Worm (Caenorhabditis elegans) whole organism, L3 larva: ENCODE measurements around the gene lys-4.
A peak's percentile ranks its signal among the peaks of the same experiment; 100 is the strongest.

Source experiments
- ZK546.5 ChIP-seq: sonication (generic microtip); optimal IDR thresholded peaks from 2 replicates; lab custom pipeline; 2017; ENCODE audit warnings: missing biosample characterization, missing genetic modification characterization
- aly-2 ChIP-seq: fragments of 150-350 bp; optimal IDR thresholded peaks from 2 replicates; lab custom pipeline; 2014; ENCODE audit warnings: missing biosample characterization, missing genetic modification characterization
- ama-1 ChIP-seq: fragments of 150-350 bp; optimal IDR thresholded peaks from 2 replicates; lab custom pipeline; 2018
- ceh-16 ChIP-seq: sonication (generic microtip); optimal IDR thresholded peaks from 2 replicates; lab custom pipeline; 2017; ENCODE audit warnings: missing biosample characterization, missing genetic modification characterization
- ceh-28 ChIP-seq: fragments of 150-350 bp; optimal IDR thresholded peaks from 2 replicates; lab custom pipeline; 2014; ENCODE audit warnings: missing biosample characterization, missing genetic modification reagents, missing genetic modification characterization
- ceh-9 ChIP-seq: sonication (generic microtip); optimal IDR thresholded peaks from 2 replicates; lab custom pipeline; 2018; ENCODE audit warnings: missing biosample characterization, missing genetic modification characterization
- egl-27 ChIP-seq: sonication (generic microtip); optimal IDR thresholded peaks from 4 replicates; lab custom pipeline; 2017; ENCODE audit warnings: missing biosample characterization, missing genetic modification reagents, missing genetic modification characterization
- egl-5 ChIP-seq: fragments of 150-350 bp; optimal IDR thresholded peaks from 2 replicates; lab custom pipeline; 2017; ENCODE audit warnings: missing biosample characterization, missing genetic modification reagents, missing genetic modification characterization, inconsistent platforms
- elt-1 ChIP-seq: fragments of 150-350 bp; optimal IDR thresholded peaks from 2 replicates; lab custom pipeline; 2014; ENCODE audit warnings: missing biosample characterization, missing genetic modification characterization
- elt-2 ChIP-seq: sonication (generic microtip); optimal IDR thresholded peaks from 2 replicates; lab custom pipeline; 2016; ENCODE audit warnings: missing genetic modification reagents, mild to moderate bottlenecking, missing genetic modification characterization, missing compliant biosample characterization
- elt-3 ChIP-seq, 3 experiments: fragments of 150-350 bp in 1 of 3; sonication (generic microtip) in 2 of 3; optimal IDR thresholded peaks; 2 replicates in 2 of 3; 4 replicates in 1 of 3; lab custom pipeline; 2014 to 2017; ENCODE audit warnings: missing biosample characterization in 3 of 3, missing genetic modification characterization in 3 of 3
- eor-1 ChIP-seq, 2 experiments: fragments of 150-350 bp; optimal IDR thresholded peaks; 2 replicates each; lab custom pipeline; 2014 to 2018; ENCODE audit warnings: missing biosample characterization in 2 of 2, missing genetic modification characterization in 2 of 2
- fkh-10 ChIP-seq: sonication (generic microtip); optimal IDR thresholded peaks from 2 replicates; lab custom pipeline; 2017; ENCODE audit warnings: missing biosample characterization, missing genetic modification reagents, missing genetic modification characterization
- fkh-2 ChIP-seq: fragments of 150-350 bp; optimal IDR thresholded peaks from 2 replicates; lab custom pipeline; 2014; ENCODE audit warnings: missing biosample characterization, missing genetic modification reagents, missing genetic modification characterization
- fos-1 ChIP-seq: fragments of 150-350 bp; optimal IDR thresholded peaks from 2 replicates; lab custom pipeline; 2014; ENCODE audit warnings: missing biosample characterization, missing genetic modification characterization
- hmg-11 ChIP-seq: sonication (generic microtip); optimal IDR thresholded peaks from 2 replicates; lab custom pipeline; 2016; ENCODE audit warnings: missing genetic modification characterization, missing compliant biosample characterization
- jun-1 ChIP-seq: fragments of 150-350 bp; optimal IDR thresholded peaks from 2 replicates; lab custom pipeline; 2014; ENCODE audit warnings: missing biosample characterization, missing genetic modification reagents, missing genetic modification characterization
- lin-15B ChIP-seq: fragments of 150-350 bp; optimal IDR thresholded peaks from 2 replicates; lab custom pipeline; 2014; ENCODE audit warnings: missing biosample characterization, missing genetic modification characterization
- lin-39 ChIP-seq: fragments of 150-350 bp; optimal IDR thresholded peaks from 2 replicates; lab custom pipeline; 2018; ENCODE audit warnings: missing biosample characterization, missing genetic modification reagents, missing genetic modification characterization
- lsy-12 ChIP-seq: sonication (generic microtip); optimal IDR thresholded peaks from 2 replicates; lab custom pipeline; 2016; ENCODE audit warnings: mild to moderate bottlenecking, missing genetic modification characterization, missing compliant biosample characterization
- mdl-1 ChIP-seq: fragments of 150-350 bp; optimal IDR thresholded peaks from 2 replicates; lab custom pipeline; 2014; ENCODE audit warnings: missing biosample characterization, missing genetic modification characterization
- mml-1 ChIP-seq: fragments of 150-350 bp; sonication (generic microtip); optimal IDR thresholded peaks from 3 replicates; lab custom pipeline; 2014; ENCODE audit warnings: missing biosample characterization, missing genetic modification characterization
- nfya-1 ChIP-seq: sonication (generic microtip); optimal IDR thresholded peaks from 2 replicates; lab custom pipeline; 2017; ENCODE audit warnings: missing genetic modification characterization, mild to moderate bottlenecking, missing compliant biosample characterization, antibody characterized with exemption, moderate library complexity; ENCODE audit not compliant: insufficient read depth
- nhr-11 ChIP-seq: fragments of 150-350 bp; optimal IDR thresholded peaks from 2 replicates; lab custom pipeline; 2014; ENCODE audit warnings: missing biosample characterization, missing genetic modification characterization
- nhr-12 ChIP-seq: fragments of 150-350 bp; optimal IDR thresholded peaks from 2 replicates; lab custom pipeline; 2014; ENCODE audit warnings: missing biosample characterization, missing genetic modification characterization
- nhr-23 ChIP-seq: fragments of 150-350 bp; optimal IDR thresholded peaks from 2 replicates; lab custom pipeline; 2014; ENCODE audit warnings: missing biosample characterization, missing genetic modification reagents, missing genetic modification characterization
- nhr-25 ChIP-seq: sonication (generic microtip); optimal IDR thresholded peaks from 2 replicates; lab custom pipeline; 2017; ENCODE audit warnings: missing biosample characterization, missing genetic modification characterization
- nhr-28 ChIP-seq: fragments of 150-350 bp; optimal IDR thresholded peaks from 2 replicates; lab custom pipeline; 2014; ENCODE audit warnings: missing biosample characterization, missing genetic modification characterization
- nhr-43 ChIP-seq: sonication (generic microtip); optimal IDR thresholded peaks from 2 replicates; lab custom pipeline; 2016; ENCODE audit warnings: mild to moderate bottlenecking, missing genetic modification characterization, missing compliant biosample characterization; ENCODE audit not compliant: poor library complexity, severe bottlenecking
- nhr-67 ChIP-seq: fragments of 150-350 bp; optimal IDR thresholded peaks from 2 replicates; lab custom pipeline; 2014; ENCODE audit warnings: missing biosample characterization, missing genetic modification characterization
- nhr-76 ChIP-seq: fragments of 150-350 bp; sonication (generic microtip); optimal IDR thresholded peaks from 5 replicates; lab custom pipeline; 2014; ENCODE audit warnings: missing biosample characterization, missing genetic modification characterization
- nhr-77 ChIP-seq: fragments of 150-350 bp; optimal IDR thresholded peaks from 2 replicates; lab custom pipeline; 2014; ENCODE audit warnings: missing biosample characterization, missing genetic modification characterization
- pha-4 ChIP-seq: fragments of 150-350 bp; optimal IDR thresholded peaks from 2 replicates; lab custom pipeline; 2014; ENCODE audit warnings: missing biosample characterization, missing genetic modification reagents, missing genetic modification characterization
- pqm-1 ChIP-seq: fragments of 150-350 bp; optimal IDR thresholded peaks from 2 replicates; lab custom pipeline; 2017; ENCODE audit warnings: missing biosample characterization, missing genetic modification characterization, inconsistent platforms
- sea-2 ChIP-seq: fragments of 150-350 bp; sonication (generic microtip); optimal IDR thresholded peaks from 4 replicates; lab custom pipeline; 2014; ENCODE audit warnings: missing biosample characterization, missing genetic modification reagents, missing genetic modification characterization
- snpc-4 ChIP-seq: fragments of 150-350 bp; optimal IDR thresholded peaks from 2 replicates; lab custom pipeline; 2014; ENCODE audit warnings: missing biosample characterization, missing genetic modification characterization
- tbx-2 ChIP-seq: sonication (generic microtip); optimal IDR thresholded peaks from 2 replicates; lab custom pipeline; 2016; ENCODE audit warnings: mild to moderate bottlenecking, missing genetic modification characterization, missing compliant biosample characterization
- unc-62 ChIP-seq: fragments of 150-350 bp; sonication (generic microtip); optimal IDR thresholded peaks from 4 replicates; lab custom pipeline; 2014; ENCODE audit warnings: missing biosample characterization, missing genetic modification reagents, missing genetic modification characterization
- zag-1 ChIP-seq: fragments of 150-350 bp; optimal IDR thresholded peaks from 2 replicates; lab custom pipeline; 2014; ENCODE audit warnings: missing biosample characterization, missing genetic modification characterization
- ztf-11 ChIP-seq: fragments of 150-350 bp; optimal IDR thresholded peaks from 2 replicates; lab custom pipeline; 2014; ENCODE audit warnings: missing biosample characterization, missing genetic modification characterization
- ztf-4 ChIP-seq: fragments of 150-350 bp; optimal IDR thresholded peaks from 2 replicates; lab custom pipeline; 2014; ENCODE audit warnings: missing biosample characterization, missing genetic modification characterization

Gene lys-4

DNA sequence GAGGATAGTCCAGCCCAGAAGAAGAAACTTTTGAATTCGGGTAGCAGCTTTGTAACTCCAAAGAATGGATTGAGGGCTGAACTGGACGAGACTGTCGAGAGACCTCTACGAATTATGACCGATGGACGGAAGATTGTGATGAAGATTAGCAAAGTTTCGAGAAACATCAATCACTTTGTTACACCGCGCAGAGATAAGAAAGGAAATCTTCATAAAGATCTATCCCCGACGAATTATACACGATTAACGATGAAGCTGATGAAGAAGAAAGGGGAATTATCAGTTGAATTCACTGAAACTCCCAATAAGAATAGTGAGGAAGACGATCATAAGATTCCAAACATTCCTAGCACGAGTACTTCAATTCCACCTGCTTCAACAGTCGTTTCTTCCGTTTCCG, 23.3 kb downstream of the lys-4 start:
- TF ChIP-seq ceh-16 (tag; lab: Kevin White, UChicago) (no peak), pqm-1 (tag; lab: Kevin White, UChicago) (no peak), fos-1 (no peak), elt-1 (tag; lab: Kevin White, UChicago) (peak; percentile 89), lin-39 (tag; lab: Kevin White, UChicago) (no peak), ZK546.5 (no peak), ztf-4 (tag; lab: Kevin White, UChicago) (no peak)

DNA sequence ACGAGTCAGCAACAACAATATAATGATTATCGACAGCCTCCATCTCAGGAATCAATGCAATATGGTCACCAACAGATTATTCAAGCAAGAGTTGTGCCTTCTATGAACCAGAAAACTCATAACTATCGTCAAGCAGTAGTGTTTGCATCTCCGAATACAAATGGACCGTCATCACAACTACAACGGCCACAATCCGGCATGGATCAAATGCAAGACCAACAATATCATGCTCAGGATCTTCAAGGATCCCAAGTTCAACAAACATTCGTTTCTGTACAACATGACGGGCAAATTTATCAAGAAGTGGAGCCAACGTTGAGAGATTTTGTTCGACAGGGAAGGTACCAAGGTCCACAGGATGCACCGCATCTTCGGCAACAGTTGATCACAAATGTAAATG, 25.9 kb downstream of the lys-4 start:
- TF ChIP-seq aly-2 (tag; lab: Kevin White, UChicago) (no peak), lin-39 (tag; lab: Kevin White, UChicago) (no peak), tbx-2 (tag; lab: Kevin White, UChicago) (no peak), nhr-77 (tag; lab: Kevin White, UChicago) (no peak), egl-5 (tag; lab: Kevin White, UChicago) (no peak), jun-1 (tag; lab: Kevin White, UChicago) (no peak), fkh-10 (no peak), eor-1 (tag; optimal IDR thresholded peaks at IDR 0.05; lab: Kevin White, UChicago) (no peak), nhr-67 (tag; lab: Kevin White, UChicago) (no peak), egl-27 (no peak), fos-1 (no peak), hmg-11 (tag; lab: Kevin White, UChicago) (no peak), ceh-28 (no peak)

DNA sequence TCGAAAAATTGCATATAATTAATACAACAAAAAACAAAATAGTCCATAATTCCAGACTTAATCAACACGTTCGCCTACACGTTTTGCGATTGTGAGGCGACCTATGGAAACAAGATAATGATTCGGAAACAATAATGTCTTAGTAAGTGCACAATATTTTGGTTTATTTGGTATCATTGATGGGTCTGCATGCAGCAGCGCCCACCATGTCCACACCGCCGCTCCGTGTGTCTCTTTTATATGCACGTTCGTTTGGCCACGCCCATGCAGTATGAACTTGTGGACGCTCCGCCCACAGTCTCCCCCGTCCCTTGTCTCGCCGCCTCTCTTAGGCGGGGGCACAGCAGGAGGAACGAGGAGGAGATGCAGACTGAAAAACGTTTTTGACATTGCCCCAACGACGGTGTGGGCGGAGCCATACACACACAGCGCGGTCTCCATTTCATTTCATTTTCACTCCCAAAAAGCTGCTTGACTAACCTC, 28.7 kb downstream of the lys-4 start, which contains the start of gene mig-38:
mig-38 (plus strand) TSS at position 54 of the 483 bp plus-strand sequence.
- peak; percentile 50 for TF ChIP-seq lsy-12
- peak; percentile 39 for TF ChIP-seq lin-15B (tag; lab: Kevin White, UChicago)
- TF ChIP-seq jun-1 (tag; lab: Kevin White, UChicago): peak; percentile 17
- peak; percentile 66 for TF ChIP-seq hmg-11 (tag; lab: Kevin White, UChicago)
- TF ChIP-seq ceh-9 (tag; lab: Kevin White, UChicago): no peak
- TF ChIP-seq pha-4 (tag; lab: Kevin White, UChicago): no peak
- no peak for TF ChIP-seq nhr-28 (tag; lab: Kevin White, UChicago)
- TF ChIP-seq nfya-1 (tag; lab: Kevin White, UChicago): peak; percentile 81
- TF ChIP-seq elt-3 (tag; optimal IDR thresholded peaks at IDR 0.05; lab: Kevin White, UChicago): no peak
- no peak for TF ChIP-seq fkh-2
- peak; percentile 57 for TF ChIP-seq nhr-25 (tag; lab: Kevin White, UChicago)
- TF ChIP-seq tbx-2 (tag; lab: Kevin White, UChicago): no peak
- no peak for TF ChIP-seq ZK546.5
- peak; percentile 27 for TF ChIP-seq ztf-4 (tag; lab: Kevin White, UChicago)
- TF ChIP-seq nhr-12 (tag; lab: Kevin White, UChicago): no peak
- TF ChIP-seq aly-2 (tag; lab: Kevin White, UChicago): no peak
- TF ChIP-seq mdl-1 (tag; lab: Kevin White, UChicago): no peak
- TF ChIP-seq ama-1 (lab: Kevin White, UChicago): peak; percentile 96
- no peak for TF ChIP-seq sea-2 (GFP tag; lab: Kevin White, UChicago)
- peak; percentile 24 for TF ChIP-seq egl-5 (tag; lab: Kevin White, UChicago)
- TF ChIP-seq ztf-11 (tag; lab: Kevin White, UChicago): no peak
- no peak for TF ChIP-seq elt-1 (tag; lab: Kevin White, UChicago)
- TF ChIP-seq snpc-4: peak; percentile 14
- TF ChIP-seq lin-39 (tag; lab: Kevin White, UChicago): peak; percentile 54
- peak; percentile 56 for TF ChIP-seq elt-2
- no peak for TF ChIP-seq nhr-23 (tag; lab: Kevin White, UChicago)
- no peak for TF ChIP-seq nhr-11 (tag; lab: Kevin White, UChicago)
- no peak for TF ChIP-seq mml-1
- TF ChIP-seq pqm-1 (tag; lab: Kevin White, UChicago): peak; percentile 32
- no peak for TF ChIP-seq unc-62 (GFP tag; lab: Kevin White, UChicago)
- no peak for TF ChIP-seq nhr-67 (tag; lab: Kevin White, UChicago)
- TF ChIP-seq nhr-43 (tag; lab: Kevin White, UChicago): peak; percentile 69
- no peak for TF ChIP-seq zag-1 (tag; lab: Kevin White, UChicago)
- TF ChIP-seq nhr-76 (tag; lab: Kevin White, UChicago): no peak
